Worm (Caenorhabditis elegans) whole organism, L4 larva: Measurements from ENCODE around the gene H13N06.7.

Source experiments
- F44E2.7 ChIP-seq: fragments of 200-800 bp; sonication (Bioruptor generic); IDR thresholded peaks from 2 replicates; pipeline ENCODE4 v2.1.2; 2022; ENCODE audit warnings: missing genetic modification characterization, missing compliant biosample characterization
- ZK546.5 ChIP-seq, 2 experiments: sonication (generic microtip); optimal IDR thresholded peaks; 2 replicates each; lab custom pipeline; 2017; ENCODE audit warnings: missing biosample characterization in 2 of 2, missing genetic modification characterization in 2 of 2
- attf-4 ChIP-seq: sonication (generic microtip); optimal IDR thresholded peaks from 3 replicates; lab custom pipeline; 2017; ENCODE audit warnings: missing biosample characterization, missing genetic modification characterization
- daf-19 ChIP-seq: fragments of 200-800 bp; sonication (Bioruptor generic); conservative IDR thresholded peaks from 2 replicates; pipeline ENCODE4 v1.3.6; 2022; ENCODE audit warnings: missing genetic modification characterization, missing compliant biosample characterization
- fkh-10 ChIP-seq: fragments of 150-350 bp; optimal IDR thresholded peaks from 2 replicates; lab custom pipeline; 2014; ENCODE audit warnings: missing biosample characterization, missing genetic modification reagents, missing genetic modification characterization
- lin-15B ChIP-seq: fragments of 150-350 bp; sonication (generic microtip); optimal IDR thresholded peaks from 3 replicates; lab custom pipeline; 2014; ENCODE audit warnings: missing biosample characterization, missing genetic modification characterization
- lin-39 ChIP-seq: fragments of 150-350 bp; optimal IDR thresholded peaks from 2 replicates; lab custom pipeline; 2014; ENCODE audit warnings: missing biosample characterization, missing genetic modification reagents, missing genetic modification characterization
- lir-3 ChIP-seq: sonication (generic microtip); optimal IDR thresholded peaks from 2 replicates; lab custom pipeline; 2016; ENCODE audit warnings: mild to moderate bottlenecking, missing genetic modification characterization, missing compliant biosample characterization
- mxl-2 ChIP-seq: fragments of 200-800 bp; sonication (Bioruptor generic); conservative IDR thresholded peaks from 2 replicates; pipeline ENCODE4 v1.3.6; 2022; ENCODE audit warnings: missing genetic modification reagents, missing genetic modification characterization, missing compliant biosample characterization
- pha-4 ChIP-seq, 2 experiments: fragments of 150-350 bp in 1 of 2; fragments of 200-800 bp in 1 of 2; sonication (Bioruptor generic) in 1 of 2; IDR thresholded peaks in 1 of 2; optimal IDR thresholded peaks in 1 of 2; 2 replicates each; pipeline versions ENCODE4 v1.3.6 to Lab custom; 2014 to 2022; ENCODE audit warnings: missing genetic modification characterization in 2 of 2, missing genetic modification reagents in 2 of 2, missing biosample characterization in 1 of 2, missing compliant biosample characterization in 1 of 2
- pqm-1 ChIP-seq: sonication (generic microtip); optimal IDR thresholded peaks from 2 replicates; lab custom pipeline; 2017; ENCODE audit warnings: missing biosample characterization, missing genetic modification characterization
- unc-62 ChIP-seq, 3 experiments: fragments of 150-350 bp in 1 of 3; sonication (generic microtip); optimal IDR thresholded peaks in 2 of 3; peaks in 1 of 3; 1 replicate in 1 of 3; 2 replicates in 2 of 3; lab custom pipeline; 2014 to 2017; ENCODE audit warnings: missing biosample characterization in 3 of 3, missing genetic modification characterization in 3 of 3, missing genetic modification reagents in 3 of 3, missing genotype in 1 of 3
- ztf-11 ChIP-seq: fragments of 150-350 bp; optimal IDR thresholded peaks from 2 replicates; lab custom pipeline; 2014; ENCODE audit warnings: missing biosample characterization, missing genetic modification characterization

- TF ChIP-seq unc-62 (GFP tag; optimal IDR thresholded peaks at IDR 0.05 in 1 of 2; lab: Kevin White, UChicago) (no peak), unc-62 (tag; optimal IDR thresholded peaks at IDR 0.05; lab: Kevin White, UChicago) (no peak), pha-4 (GFP tag; IDR thresholded peaks at IDR 0.05; lab: Robert Waterston, UW) (no peak), pha-4 (tag; optimal IDR thresholded peaks at IDR 0.05; lab: Kevin White, UChicago) (no peak), pqm-1 (tag; lab: Kevin White, UChicago) (no peak), F44E2.7 (GFP tag; lab: Robert Waterston, UW) (no peak), lin-39 (no peak), lir-3 (tag; lab: Kevin White, UChicago) (no peak), attf-4 (tag; lab: Kevin White, UChicago) (no peak), fkh-10 (GFP tag; lab: Kevin White, UChicago) (no peak), mxl-2 (GFP tag; lab: Robert Waterston, UW) (no peak), daf-19 (GFP tag; lab: Robert Waterston, UW) (no peak), lin-15B (tag; lab: Kevin White, UChicago) (no peak), ZK546.5 (tag; optimal IDR thresholded peaks at IDR 0.05; lab: Kevin White, UChicago) (no peak), ztf-11 (tag; lab: Kevin White, UChicago) (no peak)
Measured at ce11 chrX:15469957-15470548, 32.9 kb upstream of the H13N06.7 start.
